Worm (Caenorhabditis elegans) whole organism, L4 larva: Measurements from ENCODE around the gene aps-2.

ENCODE experiments used
- Y105C5A.15 ChIP-seq: fragments of 200-800 bp; sonication (Bioruptor generic); IDR thresholded peaks from 2 replicates; pipeline ENCODE4 v1.3.6; 2022; ENCODE audit warnings: missing genetic modification characterization, missing compliant biosample characterization
- ceh-82 ChIP-seq: sonication (generic microtip); optimal IDR thresholded peaks from 2 replicates; lab custom pipeline; 2017; ENCODE audit warnings: missing biosample characterization, missing genetic modification characterization
- fkh-10 ChIP-seq: fragments of 150-350 bp; optimal IDR thresholded peaks from 2 replicates; lab custom pipeline; 2014; ENCODE audit warnings: missing biosample characterization, missing genetic modification reagents, missing genetic modification characterization
- mdl-1 ChIP-seq, 2 experiments: fragments of 150-350 bp in 1 of 2; sonication (generic microtip) in 1 of 2; optimal IDR thresholded peaks; 2 replicates each; lab custom pipeline; 2014 to 2017; ENCODE audit warnings: missing biosample characterization in 2 of 2, missing genetic modification characterization in 2 of 2
- nhr-76 ChIP-seq: fragments of 150-350 bp; optimal IDR thresholded peaks from 2 replicates; lab custom pipeline; 2014; ENCODE audit warnings: missing biosample characterization, missing genetic modification characterization
- pha-4 ChIP-seq, 2 experiments: fragments of 150-350 bp in 1 of 2; fragments of 200-800 bp in 1 of 2; sonication (Bioruptor generic) in 1 of 2; IDR thresholded peaks in 1 of 2; optimal IDR thresholded peaks in 1 of 2; 2 replicates each; pipeline versions ENCODE4 v1.3.6 to Lab custom; 2014 to 2022; ENCODE audit warnings: missing genetic modification characterization in 2 of 2, missing genetic modification reagents in 2 of 2, missing biosample characterization in 1 of 2, missing compliant biosample characterization in 1 of 2
- snpc-1.2 ChIP-seq: fragments of 200-800 bp; sonication (Bioruptor generic); IDR thresholded peaks from 2 replicates; pipeline ENCODE4 v1.3.6; 2022; ENCODE audit warnings: missing genetic modification reagents, missing genetic modification characterization, missing compliant biosample characterization
- snpc-4 ChIP-seq: fragments of 150-350 bp; optimal IDR thresholded peaks from 2 replicates; lab custom pipeline; 2014; ENCODE audit warnings: missing biosample characterization, missing genetic modification characterization
- zip-2 ChIP-seq: fragments of 150-350 bp; optimal IDR thresholded peaks from 2 replicates; lab custom pipeline; 2014; ENCODE audit warnings: missing biosample characterization, missing genetic modification characterization

- TF ChIP-seq pha-4 (GFP tag; IDR thresholded peaks at IDR 0.05; lab: Robert Waterston, UW) (no peak), pha-4 (tag; optimal IDR thresholded peaks at IDR 0.05; lab: Kevin White, UChicago) (no peak), fkh-10 (GFP tag; lab: Kevin White, UChicago) (no peak), ceh-82 (tag; lab: Kevin White, UChicago) (no peak), nhr-76 (tag; lab: Kevin White, UChicago) (no peak), snpc-4 (no peak), zip-2 (no peak), snpc-1.2 (GFP tag; lab: Robert Waterston, UW) (no peak), mdl-1 (tag; optimal IDR thresholded peaks at IDR 0.05; lab: Kevin White, UChicago) (no peak), Y105C5A.15 (GFP tag; lab: Robert Waterston, UW) (no peak)
These were observed 42.4 kb downstream of the aps-2 start for ce11 chrX:4500499-4500898.
